Fruit fly (Drosophila melanogaster) Kc167 (cell line): ENCODE measurements around the gene His3.3B.

Source experiments
- Myc ChIP-seq: fragments of >200 bp; optimal IDR thresholded peaks from 2 replicates; lab custom pipeline; 2017; ENCODE audit warnings: missing external identifiers
- Sin3A ChIP-seq: fragments of >200 bp; optimal IDR thresholded peaks from 2 replicates; lab custom pipeline; 2018; ENCODE audit warnings: missing external identifiers
- h ChIP-seq: fragments of >200 bp; optimal IDR thresholded peaks from 3 replicates; lab custom pipeline; 2018; ENCODE audit warnings: missing external identifiers
- insv ChIP-seq: fragments of >200 bp; optimal IDR thresholded peaks from 3 replicates; lab custom pipeline; 2018; ENCODE audit warnings: missing external identifiers
- psq ChIP-seq: fragments of >200 bp; optimal IDR thresholded peaks from 2 replicates; lab custom pipeline; 2017; ENCODE audit warnings: missing external identifiers
- ttk ChIP-seq: sonication (Bioruptor generic); optimal IDR thresholded peaks from 2 replicates; lab custom pipeline; 2017; ENCODE audit warnings: missing external identifiers

Gene His3.3B

DNA sequence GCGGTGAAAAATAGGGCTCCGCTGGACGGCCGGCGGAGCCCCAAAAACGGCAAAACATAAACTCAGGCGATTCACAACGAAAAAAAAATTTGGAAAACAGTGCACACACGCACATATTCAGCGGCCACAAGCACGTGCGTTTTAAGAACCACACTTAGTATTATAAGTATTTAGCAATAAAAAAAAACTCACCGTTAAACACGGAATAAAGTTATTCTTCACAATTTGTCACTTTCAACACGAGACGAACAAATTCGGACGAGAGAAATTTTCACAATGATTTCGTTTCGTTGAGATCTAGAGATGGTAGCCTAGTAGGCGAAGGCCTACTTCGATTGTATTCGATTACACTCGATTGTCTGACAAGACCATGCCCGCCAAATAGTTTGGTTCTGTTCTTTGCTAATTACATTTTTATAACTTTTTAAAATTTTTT, at the start of gene His3.3B:
Gene His3.3B (minus strand): TSS at position 282 of the 436 bp plus-strand sequence.
- TF ChIP-seq Sin3A (lab: Kevin White, UChicago) (no peak), Myc (no peak), psq (lab: Kevin White, UChicago) (no peak), h (lab: Kevin White, UChicago) (no peak), insv (lab: Kevin White, UChicago) (no peak), ttk (lab: Kevin White, UChicago) (no peak)

DNA sequence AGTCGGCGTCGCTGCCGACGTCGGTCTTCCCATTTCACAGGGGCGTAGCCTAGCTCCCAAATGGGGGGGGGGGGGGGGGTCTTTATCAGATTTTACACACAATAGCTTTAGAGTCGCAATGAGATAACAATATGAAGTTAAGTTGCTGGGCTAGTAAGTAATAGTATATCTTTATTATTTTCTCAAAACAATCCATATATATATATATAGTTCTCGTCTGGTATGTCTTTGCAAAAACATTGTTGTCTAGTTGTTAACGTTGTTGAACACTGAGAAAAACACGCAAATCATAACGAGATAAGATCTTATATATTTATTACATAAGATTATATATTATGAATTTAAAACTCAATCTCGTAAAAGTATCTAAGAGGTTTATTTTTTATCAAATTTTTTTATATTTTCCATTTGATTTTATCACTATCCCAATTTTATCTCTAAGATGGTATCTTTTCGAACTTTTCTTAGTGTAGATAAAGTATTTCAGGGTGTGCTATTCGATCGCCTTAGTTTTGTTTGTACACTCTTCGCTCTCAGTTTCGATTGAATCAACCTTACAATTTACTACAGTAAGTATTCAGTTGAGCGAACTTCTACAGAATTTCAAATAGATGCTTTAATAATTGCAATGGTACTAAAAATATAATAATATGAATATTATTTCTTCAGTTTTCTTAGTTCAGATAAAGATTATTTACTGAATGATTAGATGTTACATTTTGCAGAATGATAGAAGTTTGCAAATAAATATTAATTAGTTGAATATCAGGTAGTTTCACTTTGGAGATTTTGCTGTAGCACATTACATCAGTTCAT, 45.6 kb upstream of the His3.3B start:
- TF ChIP-seq Myc (no peak), Sin3A (lab: Kevin White, UChicago) (no peak), psq (lab: Kevin White, UChicago) (no peak), insv (lab: Kevin White, UChicago) (no peak), ttk (lab: Kevin White, UChicago) (no peak), h (lab: Kevin White, UChicago) (no peak)

DNA sequence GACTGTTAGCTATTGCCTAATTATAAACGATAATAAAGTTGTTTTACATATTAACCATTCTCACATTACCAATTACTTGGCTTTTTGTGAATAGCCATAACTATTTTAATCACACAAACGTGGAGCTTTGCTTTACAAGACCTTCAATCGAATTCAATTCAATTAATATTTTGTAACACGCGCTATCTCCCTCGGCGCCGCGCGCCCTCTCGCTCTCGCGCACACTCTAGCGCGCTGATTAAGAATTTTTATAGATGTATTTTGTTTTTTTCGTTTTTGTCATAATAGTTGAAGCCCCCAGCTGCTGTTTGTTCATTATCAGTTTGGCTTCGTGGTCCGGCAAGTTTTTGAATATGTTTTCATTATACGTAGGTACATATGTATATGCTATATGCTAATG, 44.6 kb upstream of the His3.3B start:
- no peak for TF ChIP-seq Sin3A (lab: Kevin White, UChicago)
- no peak for TF ChIP-seq psq (lab: Kevin White, UChicago)
- no peak for TF ChIP-seq Myc
- no peak for TF ChIP-seq ttk (lab: Kevin White, UChicago)
- TF ChIP-seq h (lab: Kevin White, UChicago): no peak
- TF ChIP-seq insv (lab: Kevin White, UChicago): no peak

DNA sequence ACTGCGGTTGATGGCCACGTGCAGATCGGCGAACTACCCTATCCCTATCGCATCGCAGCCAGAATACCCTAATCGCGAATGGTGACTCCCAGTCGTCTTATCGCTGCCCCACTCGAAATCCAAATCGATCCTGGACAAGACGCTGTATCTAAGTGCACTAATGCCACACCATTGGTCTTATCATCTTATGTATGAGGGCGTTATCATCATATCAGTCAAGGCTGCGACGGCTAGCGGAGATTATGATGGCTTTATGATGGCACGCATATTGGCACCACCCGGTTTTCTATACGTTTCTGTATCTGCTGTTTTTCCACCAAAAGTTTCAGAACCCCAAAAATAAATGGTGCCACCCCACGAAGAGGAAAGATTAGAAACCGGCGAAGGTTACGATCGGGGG, 43.8 kb upstream of the His3.3B start:
- TF ChIP-seq ttk (lab: Kevin White, UChicago): no peak
- no peak for TF ChIP-seq h (lab: Kevin White, UChicago)
- TF ChIP-seq psq (lab: Kevin White, UChicago): no peak
- no peak for TF ChIP-seq Myc
- TF ChIP-seq insv (lab: Kevin White, UChicago): no peak
- TF ChIP-seq Sin3A (lab: Kevin White, UChicago): no peak

DNA sequence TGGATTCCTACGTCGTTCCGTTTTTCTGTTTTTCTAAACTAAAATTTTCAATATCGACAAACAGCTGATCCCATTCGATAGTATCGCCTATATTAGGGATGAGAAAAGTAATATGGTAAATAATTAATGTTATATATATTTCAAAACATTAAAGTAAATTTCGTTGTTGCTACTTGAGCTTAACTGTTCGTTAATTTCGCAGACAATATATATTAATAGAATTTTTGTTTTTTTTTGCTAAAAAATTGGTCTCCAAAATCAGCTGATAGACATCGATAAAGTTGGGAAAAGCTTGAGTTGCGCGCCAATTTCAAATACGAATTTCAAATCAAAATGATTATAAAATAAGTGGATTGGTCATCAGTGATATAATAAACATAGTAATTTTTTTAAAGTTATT, 39.9 kb upstream of the His3.3B start, which contains the start of gene CG12118:
Gene CG12118 (minus strand): TSS at position 53 of the 400 bp plus-strand sequence.
- no peak for TF ChIP-seq ttk (lab: Kevin White, UChicago)
- no peak for TF ChIP-seq Myc
- TF ChIP-seq Sin3A (lab: Kevin White, UChicago): no peak
- TF ChIP-seq h (lab: Kevin White, UChicago): no peak
- TF ChIP-seq insv (lab: Kevin White, UChicago): no peak
- no peak for TF ChIP-seq psq (lab: Kevin White, UChicago)

DNA sequence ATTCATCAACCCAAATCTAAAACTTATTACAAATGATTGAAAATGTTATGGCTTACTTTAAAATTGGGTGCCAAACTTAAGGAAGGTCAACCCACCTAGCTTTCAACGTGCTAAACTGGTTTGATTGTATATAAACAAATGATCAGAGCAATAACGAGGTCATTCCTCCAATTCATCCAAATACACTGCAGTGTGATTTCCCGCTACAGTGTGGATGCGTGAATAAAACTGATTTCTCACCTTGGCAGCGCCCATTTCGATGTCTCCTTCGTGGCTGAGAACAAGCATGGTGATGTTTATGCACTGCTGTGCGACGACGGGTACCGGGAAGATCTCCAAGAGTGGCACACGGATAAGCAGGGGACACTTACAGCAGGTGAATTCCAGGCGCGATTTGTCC, 38.8 kb upstream of the His3.3B start:
- TF ChIP-seq Myc (no peak), ttk (lab: Kevin White, UChicago) (no peak), Sin3A (lab: Kevin White, UChicago) (no peak), h (lab: Kevin White, UChicago) (no peak), psq (lab: Kevin White, UChicago) (no peak), insv (lab: Kevin White, UChicago) (no peak)

DNA sequence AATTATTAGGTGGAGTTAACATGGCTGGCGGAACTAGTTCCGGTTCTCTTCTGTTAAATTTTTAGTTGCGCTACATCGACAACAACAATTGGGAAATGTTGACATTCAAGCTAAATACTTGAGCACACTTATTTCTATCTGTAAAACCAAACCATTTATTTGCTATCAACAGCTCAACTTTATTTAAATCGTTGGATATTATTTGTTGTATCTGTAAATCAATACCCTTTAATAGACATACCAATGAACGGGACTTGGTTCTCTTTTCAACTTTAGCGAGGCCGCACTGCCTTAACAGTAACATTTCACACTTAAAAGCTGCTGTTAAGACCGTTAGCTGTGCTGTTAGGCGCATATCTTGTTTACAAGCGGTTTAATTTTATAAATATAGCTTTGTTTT, 37.1 kb upstream of the His3.3B start, which contains the start of gene CG12106:
Gene CG12106 (plus strand): TSS at position 295 of the 400 bp plus-strand sequence.
- no peak for TF ChIP-seq ttk (lab: Kevin White, UChicago)
- TF ChIP-seq Myc: no peak
- no peak for TF ChIP-seq Sin3A (lab: Kevin White, UChicago)
- TF ChIP-seq psq (lab: Kevin White, UChicago): no peak
- TF ChIP-seq insv (lab: Kevin White, UChicago): no peak
- no peak for TF ChIP-seq h (lab: Kevin White, UChicago)

DNA sequence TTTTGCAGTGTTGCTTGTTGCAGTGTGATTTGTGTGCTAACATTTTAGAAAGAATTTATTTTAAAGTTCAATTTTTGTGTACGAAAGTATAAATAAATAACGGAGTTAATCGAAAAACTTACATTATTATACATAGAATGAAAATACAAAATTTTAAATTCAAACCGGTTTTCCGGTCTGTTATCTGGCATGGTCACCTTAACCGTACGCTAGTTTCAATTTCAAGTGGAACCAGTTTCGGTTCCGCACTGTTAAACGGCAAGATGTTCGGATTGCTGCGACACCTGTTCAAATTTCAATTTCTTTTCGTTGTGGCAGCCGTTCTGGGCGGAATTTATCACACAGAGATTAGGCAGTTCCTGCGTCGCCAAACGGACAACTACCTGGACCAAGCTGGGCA, 36.0 kb upstream of the His3.3B start, which contains the start of gene CG12056:
Gene CG12056 (plus strand): TSS at position 241 of the 400 bp plus-strand sequence.
- TF ChIP-seq ttk (lab: Kevin White, UChicago) (no peak), Sin3A (lab: Kevin White, UChicago) (no peak), insv (lab: Kevin White, UChicago) (no peak), Myc (no peak), h (lab: Kevin White, UChicago) (no peak), psq (lab: Kevin White, UChicago) (no peak)

DNA sequence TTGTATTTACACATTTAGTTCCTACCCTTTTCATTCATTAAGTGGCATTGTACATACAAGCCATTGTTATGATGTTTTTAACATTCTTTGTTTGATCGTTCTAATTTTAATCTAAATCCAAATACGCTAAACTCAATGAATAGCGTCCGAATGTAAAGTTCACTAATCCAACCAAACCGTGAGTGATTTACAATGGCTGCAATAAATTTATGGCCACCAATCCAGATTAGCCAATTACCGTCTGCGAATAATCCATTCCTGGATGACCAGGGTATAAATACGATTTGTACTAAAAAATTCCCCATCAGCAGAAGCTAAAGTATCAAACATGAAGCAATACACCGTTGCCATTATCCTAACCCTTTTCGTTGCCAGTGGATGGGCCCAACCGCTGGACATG, 34.9 kb upstream of the His3.3B start, which contains the start of gene CG12057:
Gene CG12057 (plus strand): TSS at position 301 of the 400 bp plus-strand sequence.
- TF ChIP-seq insv (lab: Kevin White, UChicago) (no peak), psq (lab: Kevin White, UChicago) (no peak), h (lab: Kevin White, UChicago) (no peak), ttk (lab: Kevin White, UChicago) (no peak), Myc (no peak), Sin3A (lab: Kevin White, UChicago) (no peak)

DNA sequence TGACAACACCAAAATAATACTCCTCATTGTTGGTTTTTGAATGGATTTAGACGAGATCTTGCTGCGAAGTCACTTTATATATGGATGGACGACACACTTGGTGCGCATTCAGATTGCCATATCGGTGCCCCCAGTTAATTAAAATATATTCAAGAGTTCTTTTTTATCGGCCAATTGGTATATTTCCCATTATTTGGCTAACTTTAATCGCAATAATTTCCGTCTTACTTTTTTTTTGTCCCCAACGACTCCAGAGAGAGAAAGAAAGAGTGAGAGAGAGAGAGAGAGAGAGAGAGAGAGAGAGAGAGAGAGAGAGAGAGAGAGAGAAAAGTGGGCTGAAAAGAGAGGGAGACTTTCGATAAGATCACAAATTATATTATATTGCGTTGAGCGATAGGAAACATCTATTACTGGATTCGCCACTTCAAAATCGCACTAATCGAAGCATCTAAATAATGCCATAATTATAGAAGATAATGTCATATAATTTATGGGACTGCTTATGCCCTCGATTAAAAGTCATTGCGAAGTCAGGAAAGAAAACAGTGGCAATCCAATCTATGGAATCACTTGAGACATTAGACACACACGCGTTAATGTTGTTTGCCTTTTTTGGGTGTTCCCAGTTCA, 34.2 kb upstream of the His3.3B start, which contains the start of gene CG12115:
Gene CG12115 (minus strand): TSS at position 51 of the 630 bp plus-strand sequence.
- no peak for TF ChIP-seq ttk (lab: Kevin White, UChicago)
- TF ChIP-seq Myc: no peak
- TF ChIP-seq psq (lab: Kevin White, UChicago): no peak
- TF ChIP-seq h (lab: Kevin White, UChicago): no peak
- TF ChIP-seq Sin3A (lab: Kevin White, UChicago): no peak
- no peak for TF ChIP-seq insv (lab: Kevin White, UChicago)

DNA sequence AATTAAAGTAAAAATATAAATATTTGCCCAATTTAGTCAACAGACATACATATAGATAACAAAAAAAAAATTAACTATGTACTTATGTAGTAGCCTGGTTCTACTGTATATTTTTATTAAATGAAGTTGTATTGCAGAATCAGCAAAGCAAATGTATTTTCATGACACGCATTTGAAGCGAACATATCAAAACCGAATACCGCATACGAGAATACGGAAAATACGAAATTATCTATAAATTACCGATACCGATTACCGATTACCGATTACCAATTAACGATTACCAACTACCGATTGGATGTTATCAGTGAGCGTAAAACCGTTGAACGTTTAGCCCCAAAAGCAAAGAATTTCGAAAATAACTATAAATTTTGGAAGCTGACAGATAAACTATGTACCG, 31.0 kb upstream of the His3.3B start:
- TF ChIP-seq Sin3A (lab: Kevin White, UChicago): no peak
- TF ChIP-seq h (lab: Kevin White, UChicago): no peak
- TF ChIP-seq Myc: no peak
- no peak for TF ChIP-seq psq (lab: Kevin White, UChicago)
